Fruit fly (Drosophila melanogaster) whole organism: Measurements from ENCODE around the gene Txl.

ENCODE experiments used
- EcR ChIP-seq, 2 experiments: fragments of >200 bp; optimal IDR thresholded peaks; 2 replicates each; lab custom pipeline; 2017; ENCODE audit warnings: missing biosample characterization in 2 of 2, missing genetic modification characterization in 2 of 2, missing genetic modification reagents in 2 of 2
- psq ChIP-seq: fragments of >200 bp; optimal IDR thresholded peaks from 2 replicates; lab custom pipeline; 2017

DNA sequence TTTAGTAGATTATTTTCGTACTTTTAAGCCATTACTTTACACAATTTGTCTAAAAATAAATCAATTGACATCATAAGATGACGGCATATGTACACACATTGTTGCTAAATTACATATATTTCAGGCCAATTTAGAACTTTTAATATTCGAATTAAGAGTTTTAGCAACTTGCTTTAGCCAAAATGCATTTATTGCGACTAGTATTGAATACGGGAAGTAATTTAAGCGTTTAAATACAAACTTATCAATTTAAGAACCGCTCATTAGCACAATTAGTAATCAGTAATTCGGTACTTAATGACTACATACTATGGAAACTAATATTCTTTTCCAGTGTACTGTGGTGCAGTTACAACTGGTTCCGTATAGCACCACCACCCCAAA is 43.5 kb downstream of the Txl start:
- TF ChIP-seq EcR (GFP tag; optimal IDR thresholded peaks at IDR 0.05; lab: Kevin White, UChicago) (no peak), psq (lab: Kevin White, UChicago) (no peak)
